Worm (Caenorhabditis elegans) whole organism, L4/young adult: Measurements from ENCODE around the gene T04C9.2.

ENCODE experiments used
- W03F9.2 ChIP-seq: fragments of 150-350 bp; optimal IDR thresholded peaks from 2 replicates; lab custom pipeline; 2014; ENCODE audit warnings: missing biosample characterization, missing genetic modification characterization
- dao-5 ChIP-seq: sonication (generic microtip); optimal IDR thresholded peaks from 2 replicates; lab custom pipeline; 2016; ENCODE audit warnings: missing genotype, missing genetic modification characterization, moderate library complexity, missing compliant biosample characterization
- him-1 ChIP-seq: sonication (generic microtip); optimal IDR thresholded peaks from 2 replicates; lab custom pipeline; 2016; ENCODE audit warnings: missing genotype, missing genetic modification reagents, missing genetic modification characterization, missing compliant biosample characterization

DNA sequence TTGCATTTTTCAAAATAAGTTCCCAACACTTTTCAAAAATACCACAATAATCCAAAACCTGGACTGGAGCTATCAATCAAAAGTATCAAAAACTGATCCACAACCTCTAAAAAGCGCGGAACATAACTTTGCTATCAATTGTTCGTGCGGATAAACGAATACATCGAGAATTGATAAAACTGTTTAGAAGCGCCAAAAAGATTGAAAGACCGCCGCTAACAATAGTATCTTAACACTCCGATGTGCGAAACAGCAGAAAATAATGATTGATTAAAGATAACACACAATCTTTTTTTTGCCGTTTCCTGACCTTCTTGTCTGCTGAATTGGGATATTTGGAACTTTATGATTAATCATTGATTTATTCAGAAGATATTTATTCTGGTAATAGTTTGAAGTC lies 36.8 kb downstream of the T04C9.2 start, which contains the start of gene tbx-7:
- TF ChIP-seq him-1 (tag; lab: Kevin White, UChicago) (no peak), W03F9.2 (tag; lab: Kevin White, UChicago) (no peak), dao-5 (tag; lab: Kevin White, UChicago) (no peak)
